Fruit fly (Drosophila melanogaster) whole organism: ENCODE measurements around the gene svp.

Source experiments
- CG8478 ChIP-seq: fragments of >200 bp; optimal IDR thresholded peaks from 2 replicates; lab custom pipeline; 2018; ENCODE audit warnings: inconsistent platforms
- Dll ChIP-seq: fragments of >200 bp; optimal IDR thresholded peaks from 2 replicates; lab custom pipeline; 2017
- psq ChIP-seq: fragments of >200 bp; optimal IDR thresholded peaks from 2 replicates; lab custom pipeline; 2017
- usp ChIP-seq: fragments of >200 bp; optimal IDR thresholded peaks from 2 replicates; lab custom pipeline; 2017; ENCODE audit warnings: missing biosample characterization, missing genetic modification characterization, mixed read lengths

DNA sequence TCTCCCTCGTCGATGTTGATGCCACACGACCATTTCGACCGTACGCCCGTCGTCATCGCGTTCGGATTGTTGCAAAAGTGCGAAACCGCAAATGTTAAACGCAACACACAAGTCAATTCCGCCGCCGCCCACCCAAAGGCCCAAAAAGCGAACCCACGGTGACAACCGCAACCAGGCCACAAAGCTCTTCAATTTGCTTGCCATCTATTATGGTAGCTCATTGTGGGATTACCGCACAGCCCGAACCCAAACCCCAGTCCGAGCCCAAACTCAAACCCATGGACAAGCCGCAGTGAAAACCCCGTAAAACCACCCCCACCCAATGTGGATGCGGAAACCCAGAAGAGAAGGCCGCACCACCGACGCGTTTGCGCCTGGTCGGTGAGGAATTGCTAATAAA, 71.3 kb downstream of the svp start:
- TF ChIP-seq psq (lab: Kevin White, UChicago) = no peak
- TF ChIP-seq usp (GFP tag; lab: Kevin White, UChicago) = no peak
- no peak for TF ChIP-seq Dll (lab: Kevin White, UChicago)
- no peak for TF ChIP-seq CG8478 (lab: Kevin White, UChicago)
